Worm (Caenorhabditis elegans) whole organism, L1 larva: Measurements from ENCODE around the gene klo-2.

Source experiments
- ama-1 ChIP-seq: fragments of 150-350 bp; optimal IDR thresholded peaks from 2 replicates; lab custom pipeline; 2014
- elt-2 ChIP-seq: sonication (generic microtip); optimal IDR thresholded peaks from 2 replicates; lab custom pipeline; 2016; ENCODE audit warnings: missing genetic modification characterization, mild to moderate bottlenecking, inconsistent platforms, missing compliant biosample characterization, missing genetic modification reagents
- isw-1 ChIP-seq: fragments of 200-800 bp; sonication (Bioruptor generic); IDR thresholded peaks from 2 replicates; pipeline ENCODE4 v1.3.6; 2022; ENCODE audit warnings: missing genetic modification characterization, missing compliant biosample characterization
- mdl-1 ChIP-seq, 2 experiments: fragments of 150-350 bp; optimal IDR thresholded peaks; 2 replicates each; lab custom pipeline; 2014 to 2017; ENCODE audit warnings: missing biosample characterization in 2 of 2, missing genetic modification characterization in 2 of 2, inconsistent platforms in 1 of 2
- mef-2 ChIP-seq: fragments of 150-350 bp; optimal IDR thresholded peaks from 2 replicates; lab custom pipeline; 2014; ENCODE audit warnings: missing biosample characterization, missing genetic modification characterization
- nhr-237 ChIP-seq: fragments of 150-350 bp; optimal IDR thresholded peaks from 2 replicates; lab custom pipeline; 2014; ENCODE audit warnings: missing biosample characterization, missing genetic modification characterization
- nhr-76 ChIP-seq: sonication (generic microtip); optimal IDR thresholded peaks from 2 replicates; lab custom pipeline; 2017; ENCODE audit warnings: missing biosample characterization, missing genetic modification characterization
- skn-1 ChIP-seq: fragments of 150-350 bp; optimal IDR thresholded peaks from 2 replicates; lab custom pipeline; 2014; ENCODE audit warnings: missing biosample characterization, missing genetic modification characterization
- snpc-4 ChIP-seq: fragments of 150-350 bp; optimal IDR thresholded peaks from 2 replicates; lab custom pipeline; 2014; ENCODE audit warnings: missing biosample characterization, missing genetic modification characterization
- sox-4 ChIP-seq: sonication (generic microtip); optimal IDR thresholded peaks from 2 replicates; lab custom pipeline; 2016; ENCODE audit warnings: missing genetic modification characterization, missing compliant biosample characterization
- unc-62 ChIP-seq: fragments of 150-350 bp; optimal IDR thresholded peaks from 2 replicates; lab custom pipeline; 2014; ENCODE audit warnings: missing biosample characterization, missing genetic modification reagents, missing genetic modification characterization
- unc-86 ChIP-seq: sonication (generic microtip); optimal IDR thresholded peaks from 2 replicates; lab custom pipeline; 2016; ENCODE audit warnings: missing genetic modification characterization, missing compliant biosample characterization

- TF ChIP-seq ama-1 (lab: Kevin White, UChicago) (no peak), mef-2 (no peak), isw-1 (GFP tag; lab: Robert Waterston, UW) (no peak), unc-62 (GFP tag; lab: Kevin White, UChicago) (no peak), nhr-76 (tag; lab: Kevin White, UChicago) (no peak), sox-4 (tag; lab: Kevin White, UChicago) (no peak), unc-86 (tag; lab: Kevin White, UChicago) (no peak), snpc-4 (tag; lab: Kevin White, UChicago) (no peak), nhr-237 (tag; lab: Kevin White, UChicago) (no peak), elt-2 (no peak), mdl-1 (tag; optimal IDR thresholded peaks at IDR 0.05; lab: Kevin White, UChicago) (no peak), skn-1 (tag; lab: Kevin White, UChicago) (no peak)
Measured at ce11 chrIII:2478605-2479004, 32.6 kb downstream of the klo-2 start.
